Worm (Caenorhabditis elegans) whole organism, L3 larva: ENCODE data around the gene fbxa-56.

Experiments
- ZK546.5 ChIP-seq: sonication (generic microtip); optimal IDR thresholded peaks from 2 replicates; lab custom pipeline; 2017; ENCODE audit warnings: missing biosample characterization, missing genetic modification characterization
- ama-1 ChIP-seq: fragments of 150-350 bp; optimal IDR thresholded peaks from 2 replicates; lab custom pipeline; 2018
- lin-39 ChIP-seq: fragments of 150-350 bp; optimal IDR thresholded peaks from 2 replicates; lab custom pipeline; 2018; ENCODE audit warnings: missing biosample characterization, missing genetic modification reagents, missing genetic modification characterization
- lsy-12 ChIP-seq: sonication (generic microtip); optimal IDR thresholded peaks from 2 replicates; lab custom pipeline; 2016; ENCODE audit warnings: mild to moderate bottlenecking, missing genetic modification characterization, missing compliant biosample characterization
- nfya-1 ChIP-seq: sonication (generic microtip); optimal IDR thresholded peaks from 2 replicates; lab custom pipeline; 2017; ENCODE audit warnings: missing genetic modification characterization, mild to moderate bottlenecking, missing compliant biosample characterization, antibody characterized with exemption, moderate library complexity; ENCODE audit not compliant: insufficient read depth
- nhr-23 ChIP-seq: fragments of 150-350 bp; optimal IDR thresholded peaks from 2 replicates; lab custom pipeline; 2014; ENCODE audit warnings: missing biosample characterization, missing genetic modification reagents, missing genetic modification characterization
- pha-4 ChIP-seq: fragments of 150-350 bp; optimal IDR thresholded peaks from 2 replicates; lab custom pipeline; 2014; ENCODE audit warnings: missing biosample characterization, missing genetic modification reagents, missing genetic modification characterization
- snpc-4 ChIP-seq: fragments of 150-350 bp; optimal IDR thresholded peaks from 2 replicates; lab custom pipeline; 2014; ENCODE audit warnings: missing biosample characterization, missing genetic modification characterization

DNA sequence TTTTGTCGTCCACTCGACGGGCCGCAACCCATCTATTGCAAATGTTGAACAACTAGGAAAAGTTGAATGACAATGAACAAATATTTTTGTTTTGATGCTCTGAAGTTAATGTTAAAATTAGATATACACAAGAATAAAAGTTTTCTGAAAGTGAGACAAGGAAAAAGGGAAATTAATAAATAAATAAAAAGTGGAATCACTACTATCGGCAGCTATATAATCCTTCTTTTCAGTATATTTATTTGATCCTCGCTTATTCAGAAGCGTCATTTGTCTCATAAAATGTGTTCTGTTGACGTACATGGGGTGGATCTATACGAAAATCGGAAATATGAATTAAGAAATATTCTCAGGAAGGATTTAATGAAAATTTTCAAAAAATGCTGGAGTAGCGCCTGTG, 11.6 kb downstream of the fbxa-56 start, which contains the start of gene pef-1:
- TF ChIP-seq lin-39 (no peak), nhr-23 (tag; lab: Kevin White, UChicago) (no peak), pha-4 (tag; lab: Kevin White, UChicago) (no peak), lsy-12 (tag; lab: Kevin White, UChicago) (no peak), snpc-4 (no peak), ama-1 (lab: Kevin White, UChicago) (no peak), nfya-1 (tag; lab: Kevin White, UChicago) (no peak), ZK546.5 (no peak)
